Fruit fly (Drosophila melanogaster) whole organism, wandering third instar larva: Measurements from ENCODE around the gene UQCR-6.4L.
A peak's percentile ranks its signal among the peaks of the same experiment; 100 is the strongest.

Experiments
- CG32264 ChIP-seq: fragments of 200-800 bp; sonication (Bioruptor generic); optimal IDR thresholded peaks from 2 replicates; lab custom pipeline; 2016; ENCODE audit warnings: missing biosample characterization, missing genetic modification characterization
- CrebA ChIP-seq: fragments of 200-800 bp; sonication (Bioruptor generic); optimal IDR thresholded peaks from 2 replicates; lab custom pipeline; 2016; ENCODE audit warnings: missing biosample characterization, mild to moderate bottlenecking, missing genetic modification characterization, borderline replicate concordance
- HLH106 ChIP-seq: fragments of 200-800 bp; optimal IDR thresholded peaks from 3 replicates; lab custom pipeline; 2019; ENCODE audit warnings: missing biosample characterization, mild to moderate bottlenecking, missing genetic modification characterization, moderate library complexity
- Hr78 ChIP-seq: fragments of >200 bp; optimal IDR thresholded peaks from 2 replicates; lab custom pipeline; 2017; ENCODE audit warnings: missing biosample characterization, missing genetic modification characterization
- Sp1 ChIP-seq: fragments of 200-800 bp; sonication (Bioruptor generic); optimal IDR thresholded peaks from 3 replicates; lab custom pipeline; 2019; ENCODE audit warnings: missing biosample characterization, mild to moderate bottlenecking, missing genetic modification characterization, moderate library complexity
- dsf ChIP-seq: sonication (Bioruptor generic); optimal IDR thresholded peaks from 2 replicates; lab custom pipeline; 2016; ENCODE audit warnings: missing biosample characterization, missing genetic modification characterization, borderline replicate concordance
- fru ChIP-seq: fragments of 200-800 bp; sonication (Bioruptor generic); optimal IDR thresholded peaks from 3 replicates; lab custom pipeline; 2016; ENCODE audit warnings: missing biosample characterization, mild to moderate bottlenecking, missing genetic modification characterization
- lola ChIP-seq: fragments of >200 bp; optimal IDR thresholded peaks from 2 replicates; lab custom pipeline; 2017; ENCODE audit warnings: missing biosample characterization, missing genetic modification characterization
- psq ChIP-seq: fragments of 200-800 bp; sonication (Bioruptor generic); optimal IDR thresholded peaks from 3 replicates; lab custom pipeline; 2017; ENCODE audit warnings: missing biosample characterization, mild to moderate bottlenecking, missing genetic modification characterization, moderate library complexity
- sage ChIP-seq: fragments of 200-800 bp; sonication (Bioruptor generic); optimal IDR thresholded peaks from 2 replicates; lab custom pipeline; 2016; ENCODE audit warnings: missing biosample characterization, mild to moderate bottlenecking, missing genetic modification characterization

DNA sequence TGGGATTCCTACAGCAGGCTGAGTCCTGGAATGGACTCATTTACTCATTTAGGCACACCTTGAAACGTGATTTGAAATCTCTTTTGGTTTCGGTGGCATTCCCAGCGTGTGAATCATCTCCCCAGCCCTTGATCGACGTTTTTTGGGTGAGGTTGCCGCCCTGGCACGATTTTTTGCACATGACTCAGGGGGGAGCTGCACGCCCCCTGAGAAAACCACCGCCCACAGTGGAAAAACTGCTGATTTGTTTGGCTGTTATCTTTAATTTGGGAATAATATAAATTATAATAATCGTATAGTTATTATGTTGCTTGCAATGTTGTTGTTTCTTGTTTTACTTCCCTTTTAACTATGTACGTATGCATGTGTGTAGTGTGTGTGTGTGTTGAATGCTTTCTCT is 46.4 kb downstream of the UQCR-6.4L start:
- TF ChIP-seq psq: peak; percentile 10
- TF ChIP-seq fru (GFP tag; lab: Kevin White, UChicago): peak; percentile 5
- no peak for TF ChIP-seq CrebA
- TF ChIP-seq CG32264 (GFP tag; lab: Kevin White, UChicago): no peak
- no peak for TF ChIP-seq dsf (GFP tag; lab: Kevin White, UChicago)
- no peak for TF ChIP-seq lola (GFP tag; lab: Kevin White, UChicago)
- peak; percentile 62 for TF ChIP-seq sage (GFP tag; lab: Kevin White, UChicago)
- TF ChIP-seq Sp1 (GFP tag; lab: Kevin White, UChicago): no peak
- TF ChIP-seq HLH106 (tag; lab: Kevin White, UChicago): peak; percentile 26
- TF ChIP-seq Hr78 (GFP tag; lab: Kevin White, UChicago): no peak
